Worm (Caenorhabditis elegans): ENCODE data around the gene clhm-1.
"Not testable (repeated sequence)": the region's sequence is repeated elsewhere in the genome, so short reads cannot be mapped to it uniquely, and the experiment has no call there.

The clhm-1 gene

ce11 chrII:6909568-6910122, 38.8 kb upstream of the clhm-1 start, which contains the start of gene asm-1:
TSS of gene asm-1 (plus strand) at chrII:6910072.
- no peak for TF ChIP-seq snpc-4 (tag; optimal IDR thresholded peaks at IDR 0.05)
- no peak for TF ChIP-seq flh-1 (GFP tag; optimal IDR thresholded peaks at IDR 0.05)
- no peak for TF ChIP-seq ham-2 (GFP tag; optimal IDR thresholded peaks at IDR 0.05)
- TF ChIP-seq nhr-237 (tag; optimal IDR thresholded peaks at IDR 0.05) = no peak
- no peak for TF ChIP-seq unc-62 (GFP tag; optimal IDR thresholded peaks at IDR 0.05)
- TF ChIP-seq lin-13 (tag; optimal IDR thresholded peaks at IDR 0.05) = no peak

DNA sequence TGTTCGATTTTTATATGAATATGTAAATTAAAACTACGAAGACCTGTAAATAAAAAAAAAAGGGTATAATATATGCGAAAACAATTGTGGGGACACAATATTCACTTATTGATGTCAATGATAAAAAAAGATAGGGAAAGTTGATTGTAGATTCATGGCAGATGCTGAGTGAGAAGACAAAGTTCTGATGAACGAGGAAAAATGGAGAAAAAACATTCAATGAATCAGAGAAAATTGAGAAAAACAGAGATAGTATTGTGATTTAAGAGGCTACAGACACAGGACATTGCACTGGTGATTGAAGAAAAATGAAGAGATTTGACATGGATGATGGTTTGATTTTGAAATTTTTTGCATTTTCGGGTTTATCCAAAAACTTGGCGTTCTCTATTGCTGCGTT, 37.9 kb upstream of the clhm-1 start:
- TF ChIP-seq pha-4 (tag; optimal IDR thresholded peaks at IDR 0.05) = no peak
- no peak for TF ChIP-seq ceh-39 (tag; optimal IDR thresholded peaks at IDR 0.05)
- no peak for TF ChIP-seq drap-1 (GFP tag; optimal IDR thresholded peaks at IDR 0.05)
- no peak for TF ChIP-seq sem-2 (GFP tag; optimal IDR thresholded peaks at IDR 0.05)
- no peak for TF ChIP-seq cnd-1 (tag; optimal IDR thresholded peaks at IDR 0.05)
- TF ChIP-seq nhr-76 (tag; optimal IDR thresholded peaks at IDR 0.05) = no peak
- no peak for TF ChIP-seq ceh-83 (GFP tag; optimal IDR thresholded peaks at IDR 0.05)

DNA sequence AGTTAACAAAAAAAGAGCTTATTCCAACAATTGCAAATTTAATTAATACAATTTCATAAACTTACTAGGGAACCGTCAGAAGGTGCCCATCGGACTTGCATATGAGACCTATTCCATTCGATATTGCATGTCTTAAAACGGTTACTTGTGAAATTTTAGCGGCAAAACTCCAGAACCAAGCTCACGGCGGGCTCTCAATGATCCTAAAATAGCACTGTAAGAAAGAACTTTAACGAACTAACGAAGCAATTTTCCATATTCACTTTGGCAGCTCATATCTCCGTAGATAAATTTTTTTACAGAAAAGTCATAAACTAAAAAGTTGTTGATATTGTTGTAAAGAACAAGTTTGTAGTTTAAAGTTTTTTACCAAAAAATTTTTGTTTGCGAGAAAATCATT, 36.8 kb upstream of the clhm-1 start, which contains the start of gene B0252.3:
Gene B0252.3 (minus strand): TSS at position 101 of the 400 bp plus-strand sequence.
- TF ChIP-seq ceh-43 (GFP tag; optimal IDR thresholded peaks at IDR 0.05); hlh-1 (tag; optimal IDR thresholded peaks at IDR 0.05); M03D4.4 (tag; optimal IDR thresholded peaks at IDR 0.05): not testable (repeated sequence)

ce11 chrII:6901795-6902194, 31.0 kb upstream of the clhm-1 start, which contains the start of gene psmd-9:
TSS of gene psmd-9 (plus strand) at chrII:6902095.
- no peak for TF ChIP-seq snpc-4 (tag; optimal IDR thresholded peaks at IDR 0.05)
- TF ChIP-seq drap-1 (GFP tag; optimal IDR thresholded peaks at IDR 0.05) = no peak
- no peak for TF ChIP-seq ces-1 (GFP tag; optimal IDR thresholded peaks at IDR 0.05)
- no peak for TF ChIP-seq ham-2 (GFP tag; optimal IDR thresholded peaks at IDR 0.05)
- TF ChIP-seq pha-4 (tag; optimal IDR thresholded peaks at IDR 0.05) = no peak
- TF ChIP-seq unc-120 (tag; optimal IDR thresholded peaks at IDR 0.05; ENCODE audit: poor library complexity, severe bottlenecking) = no peak
- no peak for TF ChIP-seq blmp-1 (tag; optimal IDR thresholded peaks at IDR 0.05)
- TF ChIP-seq elt-3 (tag; optimal IDR thresholded peaks at IDR 0.05) = no peak
- TF ChIP-seq sptf-1 (tag; optimal IDR thresholded peaks at IDR 0.05) = no peak
- no peak for TF ChIP-seq ceh-43 (GFP tag; optimal IDR thresholded peaks at IDR 0.05)
- no peak for TF ChIP-seq mls-2 (tag; optimal IDR thresholded peaks at IDR 0.05)
- no peak for TF ChIP-seq elt-1 (tag; optimal IDR thresholded peaks at IDR 0.05; ENCODE audit: borderline replicate concordance, insufficient read depth)
- TF ChIP-seq hlh-1 (tag; optimal IDR thresholded peaks at IDR 0.05) = no peak
- no peak for TF ChIP-seq nhr-76 (tag; optimal IDR thresholded peaks at IDR 0.05)
- no peak for TF ChIP-seq flh-1 (GFP tag; optimal IDR thresholded peaks at IDR 0.05)
- TF ChIP-seq bed-3 (GFP tag; optimal IDR thresholded peaks at IDR 0.05) = no peak
- TF ChIP-seq lsy-2 (tag; optimal IDR thresholded peaks at IDR 0.05) = no peak

ce11 chrII:6900708-6901107, 29.9 kb upstream of the clhm-1 start:
- TF ChIP-seq cnd-1 (tag; optimal IDR thresholded peaks at IDR 0.05) (no peak), nhr-237 (tag; optimal IDR thresholded peaks at IDR 0.05) (no peak), sem-2 (GFP tag; optimal IDR thresholded peaks at IDR 0.05) (no peak), mep-1 (tag; optimal IDR thresholded peaks at IDR 0.05) (no peak), ham-2 (GFP tag; optimal IDR thresholded peaks at IDR 0.05) (no peak), lsy-2 (tag; optimal IDR thresholded peaks at IDR 0.05) (no peak), nhr-76 (tag; optimal IDR thresholded peaks at IDR 0.05) (no peak), pha-4 (tag; optimal IDR thresholded peaks at IDR 0.05) (no peak), zip-8 (tag; optimal IDR thresholded peaks at IDR 0.05) (no peak), mab-5 (tag; optimal IDR thresholded peaks at IDR 0.05) (no peak), unc-62 (GFP tag; optimal IDR thresholded peaks at IDR 0.05) (no peak), flh-1 (GFP tag; optimal IDR thresholded peaks at IDR 0.05) (no peak), nhr-12 (tag; optimal IDR thresholded peaks at IDR 0.05) (no peak), unc-39 (tag; optimal IDR thresholded peaks at IDR 0.05) (no peak), snpc-4 (tag; optimal IDR thresholded peaks at IDR 0.05) (no peak), ztf-11 (tag; optimal IDR thresholded peaks at IDR 0.05) (no peak)

Measured in whole organism, mixed stage, embryonic.